Fruit fly (Drosophila melanogaster): Measurements from ENCODE around the gene cass.

- TF ChIP-seq CG7045 (GFP tag; optimal IDR thresholded peaks at IDR 0.05) (no peak), kay (GFP tag; ENCODE audit: borderline replicate concordance) (no peak), pad (GFP tag; optimal IDR thresholded peaks at IDR 0.05) (no peak)
Measured at dm6 chr2L:17471524-17471923, 6.2 kb downstream of the cass start, which contains the start of gene Sgt.
